Worm (Caenorhabditis elegans) whole organism, L2 larva: Measurements from ENCODE around the gene B0457.6.

ENCODE experiments used
- aly-2 ChIP-seq: fragments of 150-350 bp; optimal IDR thresholded peaks from 2 replicates; lab custom pipeline; 2014; ENCODE audit warnings: missing biosample characterization, missing genetic modification characterization
- dmd-4 ChIP-seq: sonication (generic microtip); optimal IDR thresholded peaks from 2 replicates; lab custom pipeline; 2017; ENCODE audit warnings: missing biosample characterization, missing genetic modification characterization
- egl-27 ChIP-seq: sonication (generic microtip); optimal IDR thresholded peaks from 3 replicates; lab custom pipeline; 2017; ENCODE audit warnings: missing biosample characterization, missing genetic modification reagents, missing genetic modification characterization
- elt-1 ChIP-seq: fragments of 150-350 bp; optimal IDR thresholded peaks from 2 replicates; lab custom pipeline; 2014; ENCODE audit warnings: missing biosample characterization, missing genetic modification characterization
- lin-13 ChIP-seq: fragments of 150-350 bp; optimal IDR thresholded peaks from 2 replicates; lab custom pipeline; 2014; ENCODE audit warnings: missing biosample characterization, missing genetic modification reagents, missing genetic modification characterization
- lin-39 ChIP-seq: fragments of 150-350 bp; optimal IDR thresholded peaks from 2 replicates; lab custom pipeline; 2014; ENCODE audit warnings: missing biosample characterization, missing genetic modification reagents, missing genetic modification characterization
- lsy-2 ChIP-seq, 2 experiments: fragments of 150-350 bp in 1 of 2; sonication (generic microtip) in 1 of 2; optimal IDR thresholded peaks; 2 replicates each; lab custom pipeline; 2014 to 2017; ENCODE audit warnings: missing biosample characterization in 2 of 2, missing genetic modification characterization in 2 of 2
- mdl-1 ChIP-seq, 2 experiments: fragments of 150-350 bp in 1 of 2; sonication (generic microtip) in 1 of 2; optimal IDR thresholded peaks; 2 replicates each; lab custom pipeline; 2017; ENCODE audit warnings: missing biosample characterization in 2 of 2, missing genetic modification characterization in 2 of 2
- nhr-11 ChIP-seq: fragments of 150-350 bp; optimal IDR thresholded peaks from 2 replicates; lab custom pipeline; 2014; ENCODE audit warnings: missing biosample characterization, missing genetic modification characterization
- peb-1 ChIP-seq: fragments of 150-350 bp; optimal IDR thresholded peaks from 2 replicates; lab custom pipeline; 2014; ENCODE audit warnings: missing biosample characterization, missing genetic modification characterization
- unc-55 ChIP-seq: fragments of 150-350 bp; sonication (generic microtip); optimal IDR thresholded peaks from 3 replicates; lab custom pipeline; 2014; ENCODE audit warnings: missing biosample characterization, missing genetic modification reagents, missing genetic modification characterization
- ztf-4 ChIP-seq: fragments of 150-350 bp; optimal IDR thresholded peaks from 2 replicates; lab custom pipeline; 2014; ENCODE audit warnings: missing biosample characterization, missing genetic modification characterization

- TF ChIP-seq aly-2 (tag; lab: Kevin White, UChicago) = no peak
- no peak for TF ChIP-seq ztf-4 (tag; lab: Kevin White, UChicago)
- TF ChIP-seq mdl-1 (tag; optimal IDR thresholded peaks at IDR 0.05; lab: Kevin White, UChicago) = no peak
- TF ChIP-seq lsy-2 (tag; optimal IDR thresholded peaks at IDR 0.05; lab: Kevin White, UChicago) = peak; percentile 89 to 98
- peak; percentile 25 for TF ChIP-seq lin-13 (GFP tag; lab: Kevin White, UChicago)
- no peak for TF ChIP-seq egl-27
- TF ChIP-seq lin-39 = no peak
- TF ChIP-seq elt-1 (tag; lab: Kevin White, UChicago) = no peak
- TF ChIP-seq peb-1 = no peak
- no peak for TF ChIP-seq dmd-4 (tag; lab: Kevin White, UChicago)
- peak; percentile 85 for TF ChIP-seq unc-55 (GFP tag; lab: Kevin White, UChicago)
- TF ChIP-seq nhr-11 (tag; lab: Kevin White, UChicago) = no peak
Measured at ce11 chrII:8884262-8884949, 37.8 kb upstream of the B0457.6 start, which contains the start of the genes T07D4.5 and ddx-19.
